Worm (Caenorhabditis elegans): ENCODE data around the gene C33D3.5.

DNA sequence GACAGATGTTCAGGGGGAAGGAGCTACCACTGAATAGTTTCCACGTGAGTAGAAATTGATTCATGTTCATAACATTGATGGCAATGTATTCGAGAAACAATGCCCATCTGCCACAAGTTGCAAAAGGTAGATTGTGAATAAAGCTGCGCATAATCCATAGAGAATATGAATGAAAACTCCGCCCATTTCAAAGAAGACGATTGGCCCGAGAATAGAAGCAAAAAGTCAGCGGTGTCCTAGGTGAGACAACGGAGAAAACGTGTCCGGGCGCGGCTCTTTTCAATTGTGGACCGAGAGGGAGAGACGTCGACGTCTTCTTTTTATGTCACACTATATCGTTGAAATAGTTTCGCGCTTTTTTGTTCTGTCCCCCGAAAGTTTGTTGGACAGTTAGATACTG, 8.4 kb downstream of the C33D3.5 start, which contains the start of gene vab-3:
- TF ChIP-seq him-1 (tag; optimal IDR thresholded peaks at IDR 0.05) (no peak), dao-5 (tag; optimal IDR thresholded peaks at IDR 0.05) (no peak)

All from whole organism, L4/young adult.